Fruit fly (Drosophila melanogaster): Measurements from ENCODE around the gene CG18180.
A peak's percentile ranks its signal among the peaks of the same experiment; 100 is the strongest.

DNA sequence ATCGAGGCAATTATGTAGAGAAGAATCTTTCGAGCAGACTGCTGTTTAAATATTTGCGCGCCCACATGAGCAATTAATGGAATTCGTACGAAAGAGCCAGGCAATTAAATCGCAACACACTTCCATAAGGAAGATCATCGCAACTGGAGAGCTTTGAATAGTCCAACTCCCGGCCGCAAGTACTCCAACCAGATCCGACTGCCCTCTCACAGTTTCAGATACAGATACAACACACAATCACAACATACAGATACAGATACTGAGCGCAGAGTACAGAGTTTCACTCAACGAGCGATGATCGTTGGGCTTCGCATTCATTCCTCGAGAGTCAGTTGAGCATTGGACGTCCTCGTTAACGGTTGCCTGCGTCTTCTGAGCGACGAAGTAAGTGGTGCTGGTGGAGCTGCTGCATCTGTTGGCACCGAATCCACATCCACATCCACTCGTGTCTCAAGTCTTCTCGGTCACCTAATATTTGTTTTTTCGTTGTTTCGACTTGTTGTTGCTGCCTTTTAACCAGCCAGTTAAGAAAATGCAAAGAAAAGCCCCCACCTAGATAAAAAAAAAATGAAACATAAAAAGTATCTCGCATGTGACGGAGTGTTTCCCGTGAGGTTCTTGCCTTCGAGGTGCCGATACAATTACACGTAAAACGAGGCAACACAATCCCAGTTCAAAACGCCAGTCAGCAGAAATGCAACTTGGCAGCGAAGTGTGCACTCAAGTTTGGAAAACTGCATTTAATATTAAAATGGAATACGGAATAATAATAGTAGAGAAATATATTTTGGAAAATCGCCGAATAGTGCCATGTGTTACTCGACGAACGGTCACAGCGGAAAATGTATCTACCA is 26.0 kb upstream of the CG18180 start, which contains the start of gene LanB2:
- TF ChIP-seq HLH106 (tag; optimal IDR thresholded peaks at IDR 0.05) (no peak), Dfd (GFP tag; optimal IDR thresholded peaks at IDR 0.05) (no peak), Rel (GFP tag; optimal IDR thresholded peaks at IDR 0.05) (no peak), Rel (tag; optimal IDR thresholded peaks at IDR 0.05) (peak; percentile 20), rgr (GFP tag; optimal IDR thresholded peaks at IDR 0.05) (peak; percentile 34), Hr78 (GFP tag; optimal IDR thresholded peaks at IDR 0.05) (no peak), Vsx2 (GFP tag; optimal IDR thresholded peaks at IDR 0.05; ENCODE audit: partially characterized antibody) (no peak), OdsH (GFP tag; optimal IDR thresholded peaks at IDR 0.05) (peak; percentile 22), psq (GFP tag; optimal IDR thresholded peaks at IDR 0.05) (peak; percentile 31), dmrt93B (GFP tag; optimal IDR thresholded peaks at IDR 0.05) (no peak), dsf (GFP tag; optimal IDR thresholded peaks at IDR 0.05; ENCODE audit: borderline replicate concordance) (no peak), Myc (optimal IDR thresholded peaks at IDR 0.05) (no peak), foxo (GFP tag; optimal IDR thresholded peaks at IDR 0.05) (peak in 1 of 2 experiments; percentile 24), jim (GFP tag; optimal IDR thresholded peaks at IDR 0.05) (no peak), fru (GFP tag; optimal IDR thresholded peaks at IDR 0.05) (no peak)

All from whole organism, wandering third instar larva.